Fruit fly (Drosophila melanogaster) whole organism, embryonic: ENCODE measurements around the gene bora.

Experiments
- CG10209 ChIP-seq: fragments of 200-800 bp; sonication (Bioruptor generic); optimal IDR thresholded peaks from 3 replicates; lab custom pipeline; 2017; ENCODE audit warnings: missing biosample characterization, mild to moderate bottlenecking, missing genetic modification characterization, missing genetic modification reagents
- CG10366 ChIP-seq: fragments of 200-800 bp; sonication (Bioruptor generic); IDR thresholded peaks from 2 replicates; pipeline ENCODE4 v1.3.6; 2022; ENCODE audit warnings: missing biosample characterization, missing genetic modification characterization
- CG11247 ChIP-seq: fragments of 200-800 bp; sonication (Bioruptor generic); IDR thresholded peaks from 2 replicates; pipeline ENCODE4 v1.3.6; 2022; ENCODE audit warnings: missing biosample characterization, missing genetic modification characterization
- CG12236 ChIP-seq: fragments of 200-800 bp; sonication (Bioruptor generic); optimal IDR thresholded peaks from 2 replicates; lab custom pipeline; 2016; ENCODE audit warnings: missing biosample characterization, missing genetic modification characterization
- CG1233 ChIP-seq: fragments of 200-800 bp; sonication (Bioruptor generic); optimal IDR thresholded peaks from 4 replicates; lab custom pipeline; 2018; ENCODE audit warnings: missing biosample characterization, mild to moderate bottlenecking, missing genetic modification characterization
- CG13775 ChIP-seq: fragments of 200-800 bp; sonication (Bioruptor generic); optimal IDR thresholded peaks from 3 replicates; lab custom pipeline; 2017; ENCODE audit warnings: missing biosample characterization, mild to moderate bottlenecking, missing genetic modification characterization
- CG13894 ChIP-seq: fragments of 200-800 bp; sonication (Bioruptor generic); optimal IDR thresholded peaks from 3 replicates; lab custom pipeline; 2018; ENCODE audit warnings: missing biosample characterization, mild to moderate bottlenecking, missing genetic modification characterization, moderate library complexity
- CG14050 ChIP-seq: fragments of 200-800 bp; sonication (Bioruptor generic); IDR thresholded peaks from 3 replicates; pipeline ENCODE4 v1.3.6; 2022; ENCODE audit warnings: missing biosample characterization, missing genetic modification characterization
- CG15514 ChIP-seq: fragments of 200-800 bp; sonication (Bioruptor generic); optimal IDR thresholded peaks from 3 replicates; lab custom pipeline; 2017; ENCODE audit warnings: missing biosample characterization, missing genetic modification characterization, mild to moderate bottlenecking, moderate library complexity, missing genetic modification reagents
- CG15601 ChIP-seq: fragments of 200-800 bp; sonication (Bioruptor generic); optimal IDR thresholded peaks from 3 replicates; lab custom pipeline; 2019; ENCODE audit warnings: missing biosample characterization, mild to moderate bottlenecking, missing genetic modification characterization, moderate library complexity
- CG17361 ChIP-seq: fragments of 200-800 bp; sonication (Bioruptor generic); IDR thresholded peaks from 3 replicates; pipeline ENCODE4 v1.3.6; 2022; ENCODE audit warnings: missing biosample characterization, missing genetic modification characterization
- CG18619 ChIP-seq: fragments of 200-800 bp; sonication (Bioruptor generic); optimal IDR thresholded peaks from 3 replicates; lab custom pipeline; 2017; ENCODE audit warnings: missing biosample characterization, mild to moderate bottlenecking, missing genetic modification characterization
- CG30020 ChIP-seq: fragments of 200-800 bp; optimal IDR thresholded peaks from 2 replicates; lab custom pipeline; 2019; ENCODE audit warnings: missing biosample characterization, mild to moderate bottlenecking, missing genetic modification characterization, moderate library complexity
- CG30403 ChIP-seq: fragments of 200-800 bp; sonication (Bioruptor generic); optimal IDR thresholded peaks from 3 replicates; lab custom pipeline; 2016; ENCODE audit warnings: missing biosample characterization, missing genetic modification characterization
- CG32772 ChIP-seq: fragments of 200-800 bp; sonication (Bioruptor generic); IDR thresholded peaks from 2 replicates; pipeline ENCODE4 v1.3.6; 2022; ENCODE audit warnings: missing biosample characterization, missing genetic modification characterization
- CG33557 ChIP-seq: fragments of 200-800 bp; sonication (Bioruptor generic); optimal IDR thresholded peaks from 2 replicates; lab custom pipeline; 2019; ENCODE audit warnings: missing biosample characterization, mild to moderate bottlenecking, missing genetic modification characterization, moderate library complexity
- CG4424 ChIP-seq: fragments of 200-800 bp; sonication (Bioruptor generic); optimal IDR thresholded peaks from 3 replicates; lab custom pipeline; 2016; ENCODE audit warnings: missing biosample characterization, missing genetic modification characterization
- CG4707 ChIP-seq: fragments of 200-800 bp; sonication (Bioruptor generic); optimal IDR thresholded peaks from 2 replicates; lab custom pipeline; 2018; ENCODE audit warnings: missing biosample characterization, mild to moderate bottlenecking, missing genetic modification characterization, moderate library complexity
- CG6272 ChIP-seq: fragments of 200-800 bp; sonication (Bioruptor generic); IDR thresholded peaks from 2 replicates; pipeline ENCODE4 v1.3.6; 2022; ENCODE audit warnings: missing biosample characterization, missing genetic modification characterization
- CG6689 ChIP-seq: fragments of 200-800 bp; sonication (Bioruptor generic); IDR thresholded peaks from 2 replicates; pipeline ENCODE4 v1.3.6; 2022; ENCODE audit warnings: missing biosample characterization, missing genetic modification characterization
- CG7372 ChIP-seq: fragments of 200-800 bp; sonication (Bioruptor generic); IDR thresholded peaks from 2 replicates; pipeline ENCODE4 v1.3.6; 2022; ENCODE audit warnings: missing biosample characterization, missing genetic modification characterization
- CG7556 ChIP-seq: fragments of 200-800 bp; sonication (Bioruptor generic); optimal IDR thresholded peaks from 2 replicates; lab custom pipeline; 2017; ENCODE audit warnings: missing biosample characterization, mild to moderate bottlenecking, missing genetic modification characterization
- CHES-1-like ChIP-seq: fragments of 200-800 bp; sonication (Bioruptor generic); optimal IDR thresholded peaks from 2 replicates; lab custom pipeline; 2016; ENCODE audit warnings: missing biosample characterization, missing genetic modification characterization
- Dfd ChIP-seq, 2 experiments: fragments of >200 bp; optimal IDR thresholded peaks; 2 replicates each; lab custom pipeline; 2017; ENCODE audit warnings: missing biosample characterization in 2 of 2, missing genetic modification characterization in 2 of 2
- HLH3B ChIP-seq: fragments of 200-800 bp; sonication (Bioruptor generic); IDR thresholded peaks from 2 replicates; pipeline ENCODE4 v1.3.6; 2022; ENCODE audit warnings: missing biosample characterization, missing genetic modification characterization
- Hr39 ChIP-seq: fragments of >200 bp; optimal IDR thresholded peaks from 2 replicates; lab custom pipeline; 2017
- Jarid2 ChIP-seq: fragments of 200-800 bp; sonication (Bioruptor generic); optimal IDR thresholded peaks from 3 replicates; lab custom pipeline; 2017; ENCODE audit warnings: mild to moderate bottlenecking, missing biosample characterization, missing genetic modification reagents, missing genetic modification characterization
- Lpt ChIP-seq: fragments of >200 bp; optimal IDR thresholded peaks from 2 replicates; lab custom pipeline; 2018; ENCODE audit warnings: missing biosample characterization, missing genetic modification characterization
- Poxn ChIP-seq: fragments of 200-800 bp; sonication (Bioruptor generic); IDR thresholded peaks from 2 replicates; pipeline ENCODE4 v1.3.6; 2022; ENCODE audit warnings: missing biosample characterization, missing genetic modification characterization
- Ravus ChIP-seq: fragments of 200-800 bp; sonication (Bioruptor generic); IDR thresholded peaks from 2 replicates; pipeline ENCODE4 v1.3.6; 2022; ENCODE audit warnings: missing biosample characterization, missing genetic modification characterization
- Sry-β ChIP-seq: fragments of 200-800 bp; sonication (Bioruptor generic); optimal IDR thresholded peaks from 2 replicates; lab custom pipeline; 2018; ENCODE audit warnings: missing biosample characterization, mild to moderate bottlenecking, missing genetic modification characterization, moderate library complexity
- ab ChIP-seq: fragments of 200-800 bp; sonication (Bioruptor generic); optimal IDR thresholded peaks from 2 replicates; lab custom pipeline; 2016; ENCODE audit warnings: missing biosample characterization, missing genetic modification characterization
- ac ChIP-seq: fragments of 200-800 bp; sonication (Bioruptor generic); optimal IDR thresholded peaks from 3 replicates; lab custom pipeline; 2017; ENCODE audit warnings: missing biosample characterization, mild to moderate bottlenecking, missing genetic modification characterization
- al ChIP-seq: fragments of 200-800 bp; sonication (Bioruptor generic); IDR thresholded peaks from 2 replicates; pipeline ENCODE4 v1.3.6; 2022; ENCODE audit warnings: missing biosample characterization, missing genetic modification characterization
- corto ChIP-seq: fragments of 200-800 bp; sonication (Bioruptor generic); optimal IDR thresholded peaks from 2 replicates; lab custom pipeline; 2016; ENCODE audit warnings: missing biosample characterization, mild to moderate bottlenecking, missing genetic modification characterization, moderate library complexity
- crol ChIP-seq: fragments of 200-800 bp; sonication (Bioruptor generic); IDR thresholded peaks from 2 replicates; pipeline ENCODE4 v1.3.6; 2022; ENCODE audit warnings: missing biosample characterization, missing genetic modification characterization
- disco-r ChIP-seq: fragments of 200-800 bp; sonication (Bioruptor generic); optimal IDR thresholded peaks from 2 replicates; lab custom pipeline; 2016; ENCODE audit warnings: missing biosample characterization, missing genetic modification characterization
- ems ChIP-seq: fragments of 200-800 bp; sonication (Bioruptor generic); optimal IDR thresholded peaks from 3 replicates; lab custom pipeline; 2016; ENCODE audit warnings: missing biosample characterization, missing genetic modification characterization
- esg ChIP-seq: fragments of 200-800 bp; sonication (Bioruptor generic); conservative IDR thresholded peaks from 2 replicates; pipeline ENCODE4 v1.3.6; 2022; ENCODE audit warnings: missing biosample characterization, missing genetic modification characterization
- gt ChIP-seq: fragments of 200-800 bp; sonication (Bioruptor generic); IDR thresholded peaks from 2 replicates; pipeline ENCODE4 v1.3.6; 2022; ENCODE audit warnings: missing biosample characterization, missing genetic modification characterization
- mld ChIP-seq: fragments of 200-800 bp; sonication (Bioruptor generic); IDR thresholded peaks from 3 replicates; pipeline ENCODE4 v1.3.6; 2022; ENCODE audit warnings: missing biosample characterization, missing genetic modification characterization; ENCODE audit not compliant: partially characterized antibody
- oc ChIP-seq: fragments of 200-800 bp; sonication (Bioruptor generic); optimal IDR thresholded peaks from 2 replicates; lab custom pipeline; 2018; ENCODE audit warnings: missing biosample characterization, mild to moderate bottlenecking, missing genetic modification characterization, moderate library complexity
- pb ChIP-seq: fragments of 200-800 bp; sonication (Bioruptor generic); optimal IDR thresholded peaks from 3 replicates; lab custom pipeline; 2016; ENCODE audit warnings: missing biosample characterization, missing genetic modification characterization
- sc ChIP-seq, 3 experiments: fragments of >200 bp in 2 of 3; fragments of 200-800 bp in 1 of 3; sonication (Bioruptor generic) in 1 of 3; optimal IDR thresholded peaks; 2 replicates in 2 of 3; 3 replicates in 1 of 3; lab custom pipeline; 2017; ENCODE audit warnings: mild to moderate bottlenecking in 1 of 3, missing biosample characterization in 1 of 3, missing genetic modification characterization in 1 of 3, missing genetic modification reagents in 1 of 3
- sd ChIP-seq: fragments of 200-800 bp; sonication (Bioruptor generic); optimal IDR thresholded peaks from 3 replicates; lab custom pipeline; 2018; ENCODE audit warnings: missing biosample characterization, mild to moderate bottlenecking, missing genetic modification characterization, moderate library complexity
- sens-2 ChIP-seq: fragments of 200-800 bp; sonication (Bioruptor generic); IDR thresholded peaks from 2 replicates; pipeline ENCODE4 v1.3.6; 2022; ENCODE audit warnings: missing biosample characterization, missing genetic modification characterization
- shn ChIP-seq: fragments of 200-800 bp; sonication (Bioruptor generic); optimal IDR thresholded peaks from 3 replicates; lab custom pipeline; 2016; ENCODE audit warnings: missing biosample characterization, missing genetic modification characterization
- stwl ChIP-seq: fragments of 200-800 bp; sonication (Bioruptor generic); optimal IDR thresholded peaks from 3 replicates; lab custom pipeline; 2018; ENCODE audit warnings: missing biosample characterization, mild to moderate bottlenecking, missing genetic modification characterization, moderate library complexity
- tin ChIP-seq: fragments of 200-800 bp; sonication (Bioruptor generic); optimal IDR thresholded peaks from 3 replicates; lab custom pipeline; 2016; ENCODE audit warnings: missing biosample characterization, missing genetic modification characterization
- tup ChIP-seq: fragments of 200-800 bp; sonication (Bioruptor generic); optimal IDR thresholded peaks from 2 replicates; lab custom pipeline; 2016; ENCODE audit warnings: missing biosample characterization, mild to moderate bottlenecking, missing genetic modification characterization, moderate library complexity
- vnd ChIP-seq: fragments of 200-800 bp; sonication (Bioruptor generic); IDR thresholded peaks from 3 replicates; pipeline ENCODE4 v1.3.6; 2022; ENCODE audit warnings: missing biosample characterization, missing genetic modification characterization; ENCODE audit not compliant: partially characterized antibody
- zen2 ChIP-seq: fragments of 200-800 bp; sonication (Bioruptor generic); IDR thresholded peaks from 3 replicates; pipeline ENCODE4 v1.3.6; 2022; ENCODE audit warnings: missing biosample characterization, missing genetic modification characterization; ENCODE audit not compliant: partially characterized antibody

The bora gene

DNA sequence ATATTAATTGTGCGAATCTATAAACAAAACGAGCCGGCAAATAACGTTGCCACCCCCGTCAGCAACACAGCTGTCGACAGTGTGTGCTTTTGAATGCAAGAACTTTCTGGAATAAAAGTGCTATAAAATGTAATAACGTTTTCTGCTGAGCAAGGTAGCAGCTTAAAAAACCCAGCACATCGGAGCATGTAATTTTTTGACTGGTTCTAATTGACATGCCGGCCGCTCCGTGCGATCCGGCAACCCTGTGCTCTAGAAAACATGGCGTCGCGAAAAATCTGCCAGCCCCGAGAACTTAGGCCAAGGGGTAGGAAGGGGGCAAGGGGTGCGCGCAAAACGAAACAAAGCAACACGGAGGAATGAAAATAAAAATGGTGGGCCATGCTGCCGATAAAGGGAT, 49.7 kb downstream of the bora start (continued):
- TF ChIP-seq Jarid2 (GFP tag; lab: Kevin White, UChicago) (no peak), CG7372 (GFP tag; lab: Robert Waterston, UW) (peak; percentile 14; the same call in 1 of the 2 replicates), tup (no peak), disco-r (GFP tag; lab: Kevin White, UChicago) (no peak), CG7556 (GFP tag; lab: Kevin White, UChicago) (no peak), Ravus (GFP tag; lab: Robert Waterston, UW) (no peak), CG30403 (GFP tag; lab: Kevin White, UChicago) (peak; percentile 14), mld (no peak), gt (GFP tag; lab: Robert Waterston, UW) (no peak), oc (no peak), CG12236 (GFP tag; lab: Kevin White, UChicago) (no peak), CG17361 (GFP tag; lab: Robert Waterston, UW) (no peak), al (GFP tag; lab: Robert Waterston, UW) (0 out of 2 replicates have a peak, but pooled peaks have one; percentile 19), CG33557 (GFP tag; lab: Kevin White, UChicago) (no peak), tin (no peak), Poxn (GFP tag; lab: Robert Waterston, UW) (no peak), shn (GFP tag; lab: Kevin White, UChicago) (no peak), CG6272 (0 out of 2 replicates have a peak, but pooled peaks have one; percentile 30), CG32772 (GFP tag; lab: Robert Waterston, UW) (no peak), Dfd (GFP tag; optimal IDR thresholded peaks at IDR 0.05; lab: Kevin White, UChicago) (no peak), CG10366 (GFP tag; lab: Robert Waterston, UW) (no peak), sd (tag; lab: Kevin White, UChicago) (no peak), crol (peak; percentile 99), ab (no peak), Sry-β (GFP tag; lab: Kevin White, UChicago) (no peak), CG30020 (tag; lab: Kevin White, UChicago) (no peak), Lpt (GFP tag; lab: Kevin White, UChicago) (no peak), corto (GFP tag; lab: Kevin White, UChicago) (no peak), CG4707 (GFP tag; lab: Kevin White, UChicago) (no peak), CG14050 (GFP tag; lab: Robert Waterston, UW) (no peak), ac (GFP tag; lab: Kevin White, UChicago) (no peak), pb (GFP tag; lab: Kevin White, UChicago) (no peak), CG13894 (tag; lab: Kevin White, UChicago) (no peak), ems (GFP tag; lab: Kevin White, UChicago) (no peak), CG11247 (GFP tag; lab: Robert Waterston, UW) (0 out of 2 replicates have a peak, but pooled peaks have one; percentile 16), CHES-1-like (peak; percentile 28), zen2 (GFP tag; lab: Robert Waterston, UW) (no peak), CG15514 (GFP tag; lab: Kevin White, UChicago) (peak; percentile 96), esg (no peak), CG6689 (no peak), stwl (tag; lab: Kevin White, UChicago) (peak; percentile 40), CG15601 (tag; lab: Kevin White, UChicago) (no peak), CG4424 (GFP tag; lab: Kevin White, UChicago) (peak; percentile 7), Hr39 (no peak), CG1233 (GFP tag; lab: Kevin White, UChicago) (no peak), CG10209 (GFP tag; lab: Kevin White, UChicago) (no peak), CG18619 (GFP tag; lab: Kevin White, UChicago) (no peak), CG13775 (peak; percentile 18), vnd (no peak), sens-2 (no peak), sc (optimal IDR thresholded peaks at IDR 0.05; lab: Kevin White, UChicago) (no peak), sc (GFP tag; optimal IDR thresholded peaks at IDR 0.05; lab: Kevin White, UChicago) (no peak), HLH3B (GFP tag; lab: Robert Waterston, UW) (no peak)
